Worm (Caenorhabditis elegans) whole organism, L1 larva: ENCODE measurements around the gene pxf-1.

Experiments
- C16A3.4 ChIP-seq: fragments of 150-350 bp; optimal IDR thresholded peaks from 2 replicates; lab custom pipeline; 2014; ENCODE audit warnings: missing biosample characterization, missing genetic modification characterization
- C34B4.2 ChIP-seq: sonication (generic microtip); optimal IDR thresholded peaks from 2 replicates; lab custom pipeline; 2017; ENCODE audit warnings: mild to moderate bottlenecking, missing genetic modification characterization, missing compliant biosample characterization
- F16B12.6 ChIP-seq: fragments of 150-350 bp; optimal IDR thresholded peaks from 2 replicates; lab custom pipeline; 2014; ENCODE audit warnings: missing biosample characterization, missing genetic modification characterization
- ama-1 ChIP-seq: fragments of 150-350 bp; optimal IDR thresholded peaks from 2 replicates; lab custom pipeline; 2014
- blmp-1 ChIP-seq: fragments of 150-350 bp; optimal IDR thresholded peaks from 2 replicates; lab custom pipeline; 2014; ENCODE audit warnings: missing biosample characterization, missing genetic modification characterization
- ces-1 ChIP-seq: fragments of 150-350 bp; optimal IDR thresholded peaks from 2 replicates; lab custom pipeline; 2014; ENCODE audit warnings: missing biosample characterization, missing genetic modification reagents, missing genetic modification characterization
- dpl-1 ChIP-seq, 3 experiments: fragments of 150-350 bp in 2 of 3; sonication (generic microtip) in 1 of 3; optimal IDR thresholded peaks; 2 replicates each; lab custom pipeline; 2014 to 2017; ENCODE audit warnings: missing biosample characterization in 3 of 3, missing genetic modification characterization in 3 of 3, missing genetic modification reagents in 3 of 3
- dsc-1 ChIP-seq: sonication (generic microtip); optimal IDR thresholded peaks from 2 replicates; lab custom pipeline; 2016; ENCODE audit warnings: mild to moderate bottlenecking, missing genetic modification characterization, missing compliant biosample characterization
- efl-3 ChIP-seq: fragments of 200-800 bp; sonication (Bioruptor generic); optimal IDR thresholded peaks from 2 replicates; lab custom pipeline; 2018; ENCODE audit warnings: mild to moderate bottlenecking, missing genetic modification characterization, missing compliant biosample characterization
- egl-27 ChIP-seq, 2 experiments: fragments of 150-350 bp in 1 of 2; sonication (generic microtip); optimal IDR thresholded peaks; 3 replicates each; lab custom pipeline; 2017 to 2018; ENCODE audit warnings: missing biosample characterization in 2 of 2, missing genetic modification characterization in 2 of 2, missing genetic modification reagents in 2 of 2
- elt-2 ChIP-seq: sonication (generic microtip); optimal IDR thresholded peaks from 2 replicates; lab custom pipeline; 2016; ENCODE audit warnings: missing genetic modification characterization, mild to moderate bottlenecking, inconsistent platforms, missing compliant biosample characterization, missing genetic modification reagents
- ets-5 ChIP-seq: fragments of 200-800 bp; sonication (Bioruptor generic); IDR thresholded peaks from 2 replicates; pipeline ENCODE4 v1.3.6; 2022; ENCODE audit warnings: missing genetic modification characterization, missing compliant biosample characterization
- fkh-10 ChIP-seq: sonication (generic microtip); optimal IDR thresholded peaks from 2 replicates; lab custom pipeline; 2017; ENCODE audit warnings: missing biosample characterization, missing genetic modification reagents, missing genetic modification characterization
- fkh-8 ChIP-seq: sonication (generic microtip); optimal IDR thresholded peaks from 2 replicates; lab custom pipeline; 2016; ENCODE audit warnings: mild to moderate bottlenecking, missing genetic modification characterization, missing compliant biosample characterization
- grh-1 ChIP-seq: fragments of 200-800 bp; sonication (Bioruptor generic); IDR thresholded peaks from 2 replicates; pipeline ENCODE4 v1.3.6; 2022; ENCODE audit warnings: missing genetic modification reagents, missing genetic modification characterization, missing compliant biosample characterization
- lin-14 ChIP-seq: fragments of 200-800 bp; sonication (Bioruptor generic); optimal IDR thresholded peaks from 2 replicates; lab custom pipeline; 2018; ENCODE audit warnings: mild to moderate bottlenecking, missing genetic modification characterization, moderate library complexity, missing compliant biosample characterization
- lin-35 ChIP-seq, 2 experiments: fragments of 150-350 bp; optimal IDR thresholded peaks; 2 replicates each; lab custom pipeline; 2014; ENCODE audit warnings: missing biosample characterization in 2 of 2, missing genetic modification characterization in 2 of 2, missing genetic modification reagents in 2 of 2
- lin-39 ChIP-seq: fragments of 150-350 bp; optimal IDR thresholded peaks from 2 replicates; lab custom pipeline; 2014; ENCODE audit warnings: missing biosample characterization, missing genetic modification reagents, missing genetic modification characterization
- lsy-2 ChIP-seq, 2 experiments: fragments of 150-350 bp; optimal IDR thresholded peaks; 2 replicates each; lab custom pipeline; 2014; ENCODE audit warnings: missing biosample characterization in 2 of 2, missing genetic modification characterization in 2 of 2
- mab-9 ChIP-seq: fragments of 200-800 bp; sonication (Bioruptor generic); IDR thresholded peaks from 2 replicates; pipeline ENCODE4 v1.3.6; 2022; ENCODE audit warnings: missing genetic modification reagents, missing genetic modification characterization, missing compliant biosample characterization
- nhr-12 ChIP-seq: sonication (generic microtip); optimal IDR thresholded peaks from 2 replicates; lab custom pipeline; 2017; ENCODE audit warnings: missing biosample characterization, missing genetic modification characterization
- nhr-20 ChIP-seq: sonication (generic microtip); optimal IDR thresholded peaks from 2 replicates; lab custom pipeline; 2016; ENCODE audit warnings: mild to moderate bottlenecking, missing genetic modification characterization, missing compliant biosample characterization
- nhr-76 ChIP-seq: sonication (generic microtip); optimal IDR thresholded peaks from 2 replicates; lab custom pipeline; 2017; ENCODE audit warnings: missing biosample characterization, missing genetic modification characterization
- nhr-77 ChIP-seq: fragments of 150-350 bp; optimal IDR thresholded peaks from 2 replicates; lab custom pipeline; 2014; ENCODE audit warnings: missing biosample characterization, missing genetic modification characterization
- nhr-85 ChIP-seq: sonication (generic microtip); peaks from one replicate; lab custom pipeline; 2016; ENCODE audit warnings: missing genetic modification characterization, inconsistent platforms, missing compliant biosample characterization
- sox-4 ChIP-seq: sonication (generic microtip); optimal IDR thresholded peaks from 2 replicates; lab custom pipeline; 2016; ENCODE audit warnings: missing genetic modification characterization, missing compliant biosample characterization
- unc-30 ChIP-seq: sonication (generic microtip); optimal IDR thresholded peaks from 2 replicates; lab custom pipeline; 2017; ENCODE audit warnings: missing biosample characterization, missing genetic modification characterization
- unc-62 ChIP-seq: fragments of 150-350 bp; optimal IDR thresholded peaks from 2 replicates; lab custom pipeline; 2014; ENCODE audit warnings: missing biosample characterization, missing genetic modification reagents, missing genetic modification characterization
- unc-98 ChIP-seq: fragments of 200-800 bp; sonication (Bioruptor generic); IDR thresholded peaks from 2 replicates; pipeline ENCODE4 v1.3.6; 2022; ENCODE audit warnings: missing genetic modification characterization, missing compliant biosample characterization
- vab-15 ChIP-seq: sonication (generic microtip); optimal IDR thresholded peaks from 2 replicates; lab custom pipeline; 2017; ENCODE audit warnings: missing genotype, mild to moderate bottlenecking, missing genetic modification characterization, missing compliant biosample characterization
- zag-1 ChIP-seq: fragments of 150-350 bp; optimal IDR thresholded peaks from 2 replicates; lab custom pipeline; 2014; ENCODE audit warnings: missing biosample characterization, missing genetic modification characterization
- zip-4 ChIP-seq: fragments of 200-800 bp; sonication (Bioruptor generic); optimal IDR thresholded peaks from 2 replicates; lab custom pipeline; 2018; ENCODE audit warnings: mild to moderate bottlenecking, missing genetic modification characterization, moderate library complexity, missing compliant biosample characterization
- ztf-11 ChIP-seq, 2 experiments: sonication (generic microtip); optimal IDR thresholded peaks; 2 replicates each; lab custom pipeline; 2016 to 2017; ENCODE audit warnings: missing genetic modification characterization in 2 of 2, missing biosample characterization in 1 of 2, missing compliant biosample characterization in 1 of 2
- ztf-4 ChIP-seq: fragments of 150-350 bp; optimal IDR thresholded peaks from 2 replicates; lab custom pipeline; 2014; ENCODE audit warnings: missing biosample characterization, missing genetic modification characterization

pxf-1 gene

DNA sequence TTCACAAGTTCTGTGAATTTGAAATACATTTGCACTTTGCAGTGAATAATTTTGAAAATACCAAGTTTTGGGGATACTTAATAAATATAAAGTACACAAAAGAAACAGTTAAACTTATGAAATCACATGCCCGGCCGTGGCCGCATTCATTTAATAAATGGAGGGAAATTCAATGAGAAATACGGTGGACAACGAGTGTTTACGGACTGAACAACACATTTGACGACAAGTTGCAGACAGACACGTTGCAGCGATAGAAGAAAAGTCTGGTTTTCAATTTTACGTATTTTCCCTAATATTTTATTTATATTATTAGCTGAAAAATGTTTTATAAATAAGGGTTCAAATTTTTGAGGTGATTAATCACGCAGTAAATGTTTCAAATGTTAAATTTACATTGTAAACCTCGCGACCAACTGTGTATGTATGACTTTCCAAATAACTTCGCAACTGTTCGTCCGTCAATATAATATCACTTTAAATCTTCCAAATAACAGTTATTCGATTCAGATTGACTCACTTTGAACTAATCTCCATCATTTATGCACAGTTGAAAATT lies 22.6 kb downstream of the pxf-1 start, which contains the start of gene copg-1 (continued):
- TF ChIP-seq ztf-11 (tag; optimal IDR thresholded peaks at IDR 0.05; lab: Kevin White, UChicago) (no peak), lin-35 (GFP tag; optimal IDR thresholded peaks at IDR 0.05; lab: Kevin White, UChicago) (peak; percentile 64 to 74)
- TF ChIP-seq, all 84 proteins: peak for 35

DNA sequence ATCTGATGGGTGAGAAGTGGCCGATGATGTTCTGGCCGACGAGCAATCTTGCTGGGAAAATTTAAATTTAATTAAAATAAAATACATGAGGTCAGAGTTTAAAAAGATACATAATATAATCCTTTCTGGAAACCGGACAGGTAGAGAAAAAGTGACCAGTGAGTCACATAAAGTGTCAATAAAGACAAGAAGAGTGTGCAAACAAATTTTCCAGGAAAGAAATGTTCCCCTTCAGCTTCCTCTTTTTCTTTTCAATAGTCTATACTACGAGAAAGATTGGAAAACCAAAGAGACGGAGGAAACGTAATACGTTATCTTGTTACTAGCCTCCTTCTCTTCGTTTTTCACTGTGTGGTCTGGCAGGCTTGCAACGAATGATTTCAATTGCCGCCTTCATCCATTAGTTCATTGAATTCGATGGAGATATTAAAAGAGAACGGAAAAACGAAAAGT lies 23.6 kb downstream of the pxf-1 start, which contains the start of gene tsp-12:
Gene tsp-12 (minus strand): TSS at position 51 of the 453 bp plus-strand sequence.
- TF ChIP-seq nhr-85 (tag; lab: Kevin White, UChicago) (no peak), lsy-2 (tag; optimal IDR thresholded peaks at IDR 0.05; lab: Kevin White, UChicago) (peak in 1 of 2 experiments; percentile 33), lin-14 (GFP tag; lab: Kevin White, UChicago) (peak; percentile 64), efl-3 (no peak), nhr-20 (tag; lab: Kevin White, UChicago) (peak; percentile 1), blmp-1 (tag; lab: Kevin White, UChicago) (peak; percentile 27)
- TF ChIP-seq, all 84 proteins: peak for 4

DNA sequence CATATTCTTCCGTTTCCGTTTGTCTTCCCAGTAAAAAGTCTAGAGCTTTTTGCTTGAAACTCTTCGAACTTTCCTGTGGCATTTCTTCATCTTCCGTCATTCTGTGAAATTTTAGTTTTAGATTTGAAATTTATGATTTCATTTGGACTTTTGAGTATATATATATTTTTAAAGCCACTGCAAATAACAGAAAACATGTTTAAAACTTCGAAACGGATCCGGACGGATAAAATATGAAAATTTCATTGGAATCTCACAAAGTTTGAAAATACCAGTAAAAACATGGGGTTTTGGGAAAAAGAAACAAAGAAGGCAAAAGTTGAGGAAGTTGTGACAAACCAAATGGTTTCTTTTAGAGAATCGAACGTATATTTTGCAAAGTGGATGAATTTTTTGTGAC lies 25.2 kb downstream of the pxf-1 start, which contains the start of gene pigs-1:
Gene pigs-1 (minus strand): TSS at position 101 of the 400 bp plus-strand sequence.
- TF ChIP-seq nhr-77 = no peak
- no peak for TF ChIP-seq unc-62 (GFP tag; lab: Kevin White, UChicago)
- TF ChIP-seq dsc-1 (tag; lab: Kevin White, UChicago) = no peak
- TF ChIP-seq F16B12.6 (tag; lab: Kevin White, UChicago) = no peak
- TF ChIP-seq vab-15 (tag; lab: Kevin White, UChicago) = no peak
- no peak for TF ChIP-seq fkh-8
- TF ChIP-seq nhr-76 (tag; lab: Kevin White, UChicago) = no peak
- TF ChIP-seq grh-1 (GFP tag; lab: Robert Waterston, UW) = no peak
- no peak for TF ChIP-seq elt-2
- no peak for TF ChIP-seq unc-98
- TF ChIP-seq C34B4.2 (tag; lab: Kevin White, UChicago) = no peak
- TF ChIP-seq ztf-11 (tag; optimal IDR thresholded peaks at IDR 0.05; lab: Kevin White, UChicago) = no peak
- TF ChIP-seq ces-1 (GFP tag; lab: Kevin White, UChicago) = no peak
- TF ChIP-seq blmp-1 (tag; lab: Kevin White, UChicago) = no peak
- no peak for TF ChIP-seq egl-27 (tag; optimal IDR thresholded peaks at IDR 0.05; lab: Kevin White, UChicago)
- no peak for TF ChIP-seq sox-4
- TF ChIP-seq mab-9 (GFP tag; lab: Robert Waterston, UW) = no peak
- no peak for TF ChIP-seq nhr-12 (tag; lab: Kevin White, UChicago)
- TF ChIP-seq C16A3.4 = no peak
- TF ChIP-seq lin-39 (tag; lab: Kevin White, UChicago) = no peak

DNA sequence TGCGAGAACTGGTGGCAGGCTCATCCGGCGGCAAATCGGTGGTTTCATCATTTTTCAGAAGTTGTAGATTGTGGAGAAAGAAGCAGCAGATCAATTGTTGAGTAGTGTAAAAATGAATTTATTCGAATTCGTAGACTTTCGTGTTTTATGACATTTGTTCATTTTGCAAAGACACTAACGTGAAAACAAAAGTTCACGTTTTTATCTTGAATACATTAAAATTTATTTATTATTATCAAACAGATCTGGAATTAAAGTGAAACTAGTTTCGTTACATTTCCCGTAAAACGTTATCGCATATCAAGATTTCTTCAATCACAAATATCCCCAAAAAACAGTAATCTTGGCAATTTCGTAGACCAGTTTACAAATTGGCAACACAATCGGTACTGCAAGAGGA lies 27.3 kb downstream of the pxf-1 start, which contains the start of gene T14G10.8:
Gene T14G10.8 (minus strand): TSS at position 101 of the 400 bp plus-strand sequence.
- no peak for TF ChIP-seq ztf-4 (tag; lab: Kevin White, UChicago)
- no peak for TF ChIP-seq zag-1 (tag; lab: Kevin White, UChicago)
- no peak for TF ChIP-seq ama-1 (lab: Kevin White, UChicago)

DNA sequence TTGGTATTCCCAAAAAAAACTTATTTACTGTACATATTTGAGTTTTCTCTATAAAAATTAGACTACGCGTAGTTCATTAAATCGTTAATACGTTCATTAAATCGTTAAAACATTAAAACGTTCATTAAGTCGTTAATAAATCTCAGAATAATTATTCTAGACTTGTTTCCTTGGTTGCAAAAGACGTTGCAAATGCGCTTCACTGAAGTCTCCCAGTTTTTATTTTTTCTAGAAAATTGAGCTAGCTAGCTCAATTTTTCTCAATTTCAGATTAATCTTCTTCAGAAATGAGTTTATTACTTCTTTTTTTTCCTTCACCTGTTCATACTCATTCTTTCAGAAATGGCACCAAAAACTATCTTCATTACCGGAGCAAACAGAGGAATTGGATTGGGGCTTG lies 29.2 kb downstream of the pxf-1 start:
- TF ChIP-seq lsy-2 (tag; optimal IDR thresholded peaks at IDR 0.05; lab: Kevin White, UChicago) (no peak), zip-4 (no peak), dpl-1 (GFP tag; optimal IDR thresholded peaks at IDR 0.05; lab: Kevin White, UChicago) (no peak), ets-5 (GFP tag; lab: Robert Waterston, UW) (no peak), fkh-10 (no peak), unc-30 (tag; lab: Kevin White, UChicago) (no peak), lin-35 (GFP tag; optimal IDR thresholded peaks at IDR 0.05; lab: Kevin White, UChicago) (no peak)
